Fruit fly (Drosophila melanogaster) whole organism, wandering third instar larva: Measurements from ENCODE around the gene sosie.

ENCODE experiments used
- Abd-B ChIP-seq: fragments of >200 bp; optimal IDR thresholded peaks from 2 replicates; lab custom pipeline; 2017; ENCODE audit warnings: missing biosample characterization, missing genetic modification characterization
- CG32264 ChIP-seq: fragments of 200-800 bp; sonication (Bioruptor generic); optimal IDR thresholded peaks from 2 replicates; lab custom pipeline; 2016; ENCODE audit warnings: missing biosample characterization, missing genetic modification characterization
- CG9705 ChIP-seq: fragments of 200-800 bp; sonication (Bioruptor generic); optimal IDR thresholded peaks from 2 replicates; lab custom pipeline; 2018; ENCODE audit warnings: missing biosample characterization, mild to moderate bottlenecking, missing genetic modification characterization
- CrebA ChIP-seq: fragments of 200-800 bp; sonication (Bioruptor generic); optimal IDR thresholded peaks from 2 replicates; lab custom pipeline; 2016; ENCODE audit warnings: missing biosample characterization, mild to moderate bottlenecking, missing genetic modification characterization, borderline replicate concordance
- Dfd ChIP-seq: fragments of >200 bp; optimal IDR thresholded peaks from 2 replicates; lab custom pipeline; 2017; ENCODE audit warnings: missing biosample characterization, missing genetic modification characterization
- Dif ChIP-seq: fragments of 200-275, 200-300 bp; sonication (Bioruptor generic); optimal IDR thresholded peaks from 2 replicates; lab custom pipeline; 2018; ENCODE audit warnings: missing biosample characterization, missing genetic modification characterization; ENCODE audit not compliant: partially characterized antibody
- GATAd ChIP-seq: sonication (Bioruptor generic); optimal IDR thresholded peaks from 2 replicates; lab custom pipeline; 2016; ENCODE audit warnings: missing biosample characterization, missing genetic modification characterization
- HLH106 ChIP-seq: fragments of 200-800 bp; optimal IDR thresholded peaks from 3 replicates; lab custom pipeline; 2019; ENCODE audit warnings: missing biosample characterization, mild to moderate bottlenecking, missing genetic modification characterization, moderate library complexity
- Hnf4 ChIP-seq: fragments of 200-800 bp; sonication (Bioruptor generic); optimal IDR thresholded peaks from 2 replicates; lab custom pipeline; 2016; ENCODE audit warnings: missing biosample characterization, mild to moderate bottlenecking, missing genetic modification characterization
- Hr78 ChIP-seq: fragments of >200 bp; optimal IDR thresholded peaks from 2 replicates; lab custom pipeline; 2017; ENCODE audit warnings: missing biosample characterization, missing genetic modification characterization
- Hr83 ChIP-seq: fragments of 200-300 bp; sonication (Bioruptor generic); optimal IDR thresholded peaks from 2 replicates; lab custom pipeline; 2016; ENCODE audit warnings: missing biosample characterization, mild to moderate bottlenecking, missing genetic modification characterization, moderate library complexity; ENCODE audit not compliant: poor library complexity, severe bottlenecking
- Jra ChIP-seq: sonication (Bioruptor generic); optimal IDR thresholded peaks from 2 replicates; lab custom pipeline; 2016; ENCODE audit warnings: missing biosample characterization, missing genetic modification characterization
- Mio ChIP-seq: sonication (Bioruptor generic); optimal IDR thresholded peaks from 2 replicates; lab custom pipeline; 2016; ENCODE audit warnings: missing biosample characterization, missing genetic modification characterization
- N ChIP-seq: fragments of >200 bp; optimal IDR thresholded peaks from 2 replicates; lab custom pipeline; 2018; ENCODE audit warnings: missing biosample characterization, missing external identifiers, missing genetic modification characterization
- OdsH ChIP-seq: fragments of 200-800 bp; sonication (Bioruptor generic); optimal IDR thresholded peaks from 2 replicates; lab custom pipeline; 2016; ENCODE audit warnings: missing biosample characterization, mild to moderate bottlenecking, missing genetic modification characterization
- Rel ChIP-seq, 2 experiments: fragments of 200-800 bp; sonication (Bioruptor generic) in 1 of 2; optimal IDR thresholded peaks; 2 replicates in 1 of 2; 3 replicates in 1 of 2; lab custom pipeline; 2016 to 2019; ENCODE audit warnings: mild to moderate bottlenecking in 2 of 2, missing biosample characterization in 2 of 2, missing genetic modification characterization in 2 of 2, moderate library complexity in 1 of 2
- Sp1 ChIP-seq: fragments of 200-800 bp; sonication (Bioruptor generic); optimal IDR thresholded peaks from 3 replicates; lab custom pipeline; 2019; ENCODE audit warnings: missing biosample characterization, mild to moderate bottlenecking, missing genetic modification characterization, moderate library complexity
- br ChIP-seq: fragments of 200-800 bp; sonication (Bioruptor generic); optimal IDR thresholded peaks from 2 replicates; lab custom pipeline; 2016; ENCODE audit warnings: missing biosample characterization, missing genetic modification characterization
- dmrt93B ChIP-seq: fragments of 200-800 bp; sonication (Bioruptor generic); optimal IDR thresholded peaks from 2 replicates; lab custom pipeline; 2018; ENCODE audit warnings: missing biosample characterization, mild to moderate bottlenecking, missing genetic modification characterization
- dsf ChIP-seq: sonication (Bioruptor generic); optimal IDR thresholded peaks from 2 replicates; lab custom pipeline; 2016; ENCODE audit warnings: missing biosample characterization, missing genetic modification characterization, borderline replicate concordance
- ey ChIP-seq: fragments of 200-800 bp; sonication (Bioruptor generic); optimal IDR thresholded peaks from 2 replicates; lab custom pipeline; 2016; ENCODE audit warnings: missing biosample characterization, missing genetic modification characterization
- foxo ChIP-seq, 2 experiments: fragments of 200-800 bp; sonication (Bioruptor generic); optimal IDR thresholded peaks; 2 replicates in 1 of 2; 3 replicates in 1 of 2; lab custom pipeline; 2016 to 2017; ENCODE audit warnings: missing biosample characterization in 2 of 2, missing genetic modification characterization in 2 of 2
- fru ChIP-seq: fragments of 200-800 bp; sonication (Bioruptor generic); optimal IDR thresholded peaks from 3 replicates; lab custom pipeline; 2016; ENCODE audit warnings: missing biosample characterization, mild to moderate bottlenecking, missing genetic modification characterization
- h ChIP-seq: fragments of 200-800 bp; sonication (Bioruptor generic); optimal IDR thresholded peaks from 3 replicates; lab custom pipeline; 2016; ENCODE audit warnings: missing biosample characterization, mild to moderate bottlenecking, missing genetic modification characterization
- jim ChIP-seq: fragments of 175-275, 200-325 bp; sonication (Bioruptor generic); optimal IDR thresholded peaks from 2 replicates; lab custom pipeline; 2016; ENCODE audit warnings: missing biosample characterization, mild to moderate bottlenecking, missing genetic modification characterization
- lola ChIP-seq: fragments of >200 bp; optimal IDR thresholded peaks from 2 replicates; lab custom pipeline; 2017; ENCODE audit warnings: missing biosample characterization, missing genetic modification characterization
- pan ChIP-seq: fragments of >200 bp; optimal IDR thresholded peaks from 2 replicates; lab custom pipeline; 2017
- psq ChIP-seq: fragments of 200-800 bp; sonication (Bioruptor generic); optimal IDR thresholded peaks from 3 replicates; lab custom pipeline; 2017; ENCODE audit warnings: missing biosample characterization, mild to moderate bottlenecking, missing genetic modification characterization, moderate library complexity
- rgr ChIP-seq: fragments of 200-800 bp; sonication (Bioruptor generic); optimal IDR thresholded peaks from 3 replicates; lab custom pipeline; 2016; ENCODE audit warnings: missing biosample characterization, mild to moderate bottlenecking, missing genetic modification characterization
- sage ChIP-seq: fragments of 200-800 bp; sonication (Bioruptor generic); optimal IDR thresholded peaks from 2 replicates; lab custom pipeline; 2016; ENCODE audit warnings: missing biosample characterization, mild to moderate bottlenecking, missing genetic modification characterization
- sv ChIP-seq: fragments of 200-800 bp; sonication (Bioruptor generic); optimal IDR thresholded peaks from 3 replicates; lab custom pipeline; 2016; ENCODE audit warnings: missing biosample characterization, missing genetic modification characterization
- usp ChIP-seq: fragments of >200 bp; optimal IDR thresholded peaks from 2 replicates; lab custom pipeline; 2017; ENCODE audit warnings: missing biosample characterization, missing genetic modification characterization
- woc ChIP-seq: sonication (Bioruptor generic); optimal IDR thresholded peaks from 2 replicates; lab custom pipeline; 2016; ENCODE audit warnings: missing biosample characterization, mild to moderate bottlenecking, missing genetic modification characterization

sosie gene

dm6 chr3R:24833652-24834051, at the start of gene sosie:
TSS of gene sosie (plus strand) at chr3R:24833952.
- TF ChIP-seq Hr83 (GFP tag; lab: Kevin White, UChicago): no peak

dm6 chr3R:24787042-24787565, 46.6 kb upstream of the sosie start, which contains the start of gene CG5805:
TSS of gene CG5805 (minus strand) at chr3R:24787421.
- TF ChIP-seq N (GFP tag; lab: Kevin White, UChicago) (no peak), dsf (no peak), Abd-B (no peak), rgr (GFP tag; lab: Kevin White, UChicago) (peak; percentile 87), ey (GFP tag; lab: Kevin White, UChicago) (peak; percentile 28), lola (no peak), CG9705 (peak; percentile 79), CG32264 (GFP tag; lab: Kevin White, UChicago) (peak; percentile 27), usp (GFP tag; lab: Kevin White, UChicago) (no peak), HLH106 (peak; percentile 66), h (GFP tag; lab: Kevin White, UChicago) (peak; percentile 71), sage (GFP tag; lab: Kevin White, UChicago) (peak; percentile 45), Mio (GFP tag; lab: Kevin White, UChicago) (no peak), psq (peak; percentile 57), Sp1 (GFP tag; lab: Kevin White, UChicago) (peak; percentile 67), Dif (no peak), dmrt93B (GFP tag; lab: Kevin White, UChicago) (peak; percentile 90), Jra (GFP tag; lab: Kevin White, UChicago) (no peak), sv (peak; percentile 76), OdsH (GFP tag; lab: Kevin White, UChicago) (peak; percentile 54), GATAd (GFP tag; lab: Kevin White, UChicago) (no peak), fru (peak; percentile 47), br (GFP tag; lab: Kevin White, UChicago) (peak; percentile 49), Hr83 (GFP tag; lab: Kevin White, UChicago) (peak; percentile 34), woc (no peak), foxo (GFP tag; optimal IDR thresholded peaks at IDR 0.05; lab: Kevin White, UChicago) (peak in 1 of 2 experiments; percentile 47), Rel (GFP tag; optimal IDR thresholded peaks at IDR 0.05; lab: Kevin White, UChicago) (no peak), Rel (tag; optimal IDR thresholded peaks at IDR 0.05; lab: Kevin White, UChicago) (peak; percentile 5)

DNA sequence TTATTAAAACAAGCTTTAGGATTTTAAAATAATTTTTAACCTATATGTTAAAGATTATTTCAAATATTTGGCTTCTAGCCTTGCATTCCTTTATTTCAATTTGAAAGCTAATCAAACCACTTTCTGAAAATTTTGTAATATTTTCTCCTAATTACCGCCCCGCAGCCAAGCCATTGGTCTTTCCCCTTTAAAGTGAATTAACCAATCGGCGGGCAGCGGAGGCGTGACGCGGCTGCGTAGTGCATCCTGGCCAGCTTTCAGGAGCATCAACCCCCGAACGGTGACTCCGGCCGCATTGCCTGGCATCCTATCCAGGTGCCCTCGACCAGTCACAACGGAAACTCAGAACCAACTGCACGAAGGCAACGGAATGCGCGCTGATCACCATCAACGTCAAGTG, 46.0 kb upstream of the sosie start, which contains the start of gene Ets96B:
Ets96B (plus strand) TSS at position 321 of the 400 bp plus-strand sequence.
- TF ChIP-seq N (GFP tag; lab: Kevin White, UChicago) (no peak), Rel (GFP tag; optimal IDR thresholded peaks at IDR 0.05; lab: Kevin White, UChicago) (no peak), Rel (tag; optimal IDR thresholded peaks at IDR 0.05; lab: Kevin White, UChicago) (no peak), dsf (no peak), sage (GFP tag; lab: Kevin White, UChicago) (no peak), psq (no peak), foxo (GFP tag; optimal IDR thresholded peaks at IDR 0.05; lab: Kevin White, UChicago) (no peak), CG32264 (GFP tag; lab: Kevin White, UChicago) (no peak)
- TF ChIP-seq, all 38 proteins: peak for 0

- TF ChIP-seq dsf (no peak), CG9705 (no peak), pan (no peak), CrebA (GFP tag; lab: Kevin White, UChicago) (no peak), rgr (GFP tag; lab: Kevin White, UChicago) (no peak), Hr78 (GFP tag; lab: Kevin White, UChicago) (no peak), jim (GFP tag; lab: Kevin White, UChicago) (no peak), br (GFP tag; lab: Kevin White, UChicago) (no peak), Dfd (GFP tag; lab: Kevin White, UChicago) (no peak), Hnf4 (GFP tag; lab: Kevin White, UChicago) (no peak), CG32264 (GFP tag; lab: Kevin White, UChicago) (no peak), foxo (GFP tag; optimal IDR thresholded peaks at IDR 0.05; lab: Kevin White, UChicago) (no peak), GATAd (GFP tag; lab: Kevin White, UChicago) (no peak)
Observed at dm6 chr3R:24790036-24790435, 43.7 kb upstream of the sosie start, which contains the start of gene CG13634. TSS of gene CG13634 (minus strand) at chr3R:24790136.
